Fruit fly (Drosophila melanogaster) whole organism, embryonic: ENCODE data around the gene CG15814.

Experiments used
- Abd-B ChIP-seq: fragments of 200-800 bp; sonication (Bioruptor generic); optimal IDR thresholded peaks from 2 replicates; lab custom pipeline; 2018; ENCODE audit warnings: missing biosample characterization, mild to moderate bottlenecking, missing genetic modification characterization, moderate library complexity
- B-H2 ChIP-seq: fragments of 200-800 bp; sonication (Bioruptor generic); optimal IDR thresholded peaks from 2 replicates; lab custom pipeline; 2018; ENCODE audit warnings: missing biosample characterization, mild to moderate bottlenecking, missing genetic modification characterization
- CG10147 ChIP-seq: fragments of 200-800 bp; sonication (Bioruptor generic); optimal IDR thresholded peaks from 2 replicates; lab custom pipeline; 2019; ENCODE audit warnings: missing biosample characterization, mild to moderate bottlenecking, missing genetic modification characterization, moderate library complexity
- CG10462 ChIP-seq: fragments of 200-800 bp; sonication (Bioruptor generic); optimal IDR thresholded peaks from 2 replicates; lab custom pipeline; 2016; ENCODE audit warnings: missing biosample characterization, missing genetic modification characterization
- CG1529 ChIP-seq: fragments of 200-800 bp; sonication (Bioruptor generic); optimal IDR thresholded peaks from 3 replicates; lab custom pipeline; 2018; ENCODE audit warnings: missing biosample characterization, missing genetic modification characterization
- CG1647 ChIP-seq: fragments of 200-800 bp; sonication (Bioruptor generic); optimal IDR thresholded peaks from 3 replicates; lab custom pipeline; 2016; ENCODE audit warnings: missing biosample characterization, missing genetic modification characterization
- CG17328 ChIP-seq: fragments of 200-800 bp; sonication (Bioruptor generic); IDR thresholded peaks from 2 replicates; pipeline ENCODE4 v1.3.6; 2022; ENCODE audit warnings: missing biosample characterization, missing genetic modification characterization
- CG17385 ChIP-seq: fragments of 200-800 bp; sonication (Bioruptor generic); optimal IDR thresholded peaks from 3 replicates; lab custom pipeline; 2018; ENCODE audit warnings: missing biosample characterization, mild to moderate bottlenecking, missing genetic modification characterization
- CG18619 ChIP-seq: fragments of 200-800 bp; sonication (Bioruptor generic); optimal IDR thresholded peaks from 3 replicates; lab custom pipeline; 2017; ENCODE audit warnings: missing biosample characterization, mild to moderate bottlenecking, missing genetic modification characterization
- CG30020 ChIP-seq: fragments of 200-800 bp; optimal IDR thresholded peaks from 2 replicates; lab custom pipeline; 2019; ENCODE audit warnings: missing biosample characterization, mild to moderate bottlenecking, missing genetic modification characterization, moderate library complexity
- CG3847 ChIP-seq: fragments of 200-800 bp; sonication (Bioruptor generic); IDR thresholded peaks from 2 replicates; pipeline ENCODE4 v1.3.6; 2022; ENCODE audit warnings: missing biosample characterization, missing genetic modification characterization
- CG4360 ChIP-seq: fragments of 200-800 bp; sonication (Bioruptor generic); IDR thresholded peaks from 2 replicates; pipeline ENCODE4 v1.3.6; 2022; ENCODE audit warnings: missing biosample characterization, missing genetic modification characterization
- CG5245 ChIP-seq: fragments of 200-800 bp; sonication (Bioruptor generic); optimal IDR thresholded peaks from 3 replicates; lab custom pipeline; 2016; ENCODE audit warnings: missing biosample characterization, missing genetic modification characterization
- CG6175 ChIP-seq: fragments of 200-800 bp; sonication (Bioruptor generic); IDR thresholded peaks from 3 replicates; pipeline ENCODE4 v1.3.6; 2022; ENCODE audit warnings: missing biosample characterization, missing genetic modification characterization
- CG7372 ChIP-seq: fragments of 200-800 bp; sonication (Bioruptor generic); IDR thresholded peaks from 2 replicates; pipeline ENCODE4 v1.3.6; 2022; ENCODE audit warnings: missing biosample characterization, missing genetic modification characterization
- CG7928 ChIP-seq: fragments of 200-800 bp; sonication (Bioruptor generic); optimal IDR thresholded peaks from 2 replicates; lab custom pipeline; 2017; ENCODE audit warnings: missing biosample characterization, mild to moderate bottlenecking, missing genetic modification characterization
- CG9817 ChIP-seq: fragments of 200-800 bp; sonication (Bioruptor generic); optimal IDR thresholded peaks from 2 replicates; lab custom pipeline; 2018; ENCODE audit warnings: missing biosample characterization, mild to moderate bottlenecking, missing genetic modification characterization, moderate library complexity
- CG9876 ChIP-seq: fragments of 200-800 bp; sonication (Bioruptor generic); optimal IDR thresholded peaks from 2 replicates; lab custom pipeline; 2016; ENCODE audit warnings: missing biosample characterization, missing genetic modification characterization
- Dbx ChIP-seq: fragments of 200-800 bp; sonication (Bioruptor generic); IDR thresholded peaks from 3 replicates; pipeline ENCODE4 v1.3.6; 2022; ENCODE audit warnings: missing biosample characterization, missing genetic modification characterization
- Deaf1 ChIP-seq: fragments of 200-800 bp; optimal IDR thresholded peaks from 3 replicates; lab custom pipeline; 2019; ENCODE audit warnings: missing biosample characterization, mild to moderate bottlenecking, missing genetic modification characterization, moderate library complexity
- Fer1 ChIP-seq: fragments of 200-800 bp; sonication (Bioruptor generic); optimal IDR thresholded peaks from 2 replicates; lab custom pipeline; 2017; ENCODE audit warnings: missing biosample characterization, mild to moderate bottlenecking, missing genetic modification characterization
- Hsf ChIP-seq: fragments of 200-800 bp; sonication (Bioruptor generic); optimal IDR thresholded peaks from 3 replicates; lab custom pipeline; 2016; ENCODE audit warnings: missing biosample characterization, missing genetic modification characterization
- Lpt ChIP-seq: fragments of >200 bp; optimal IDR thresholded peaks from 2 replicates; lab custom pipeline; 2018; ENCODE audit warnings: missing biosample characterization, missing genetic modification characterization
- MBD-R2 ChIP-seq: fragments of 200-800 bp; sonication (Bioruptor generic); IDR thresholded peaks from 2 replicates; pipeline ENCODE4 v1.3.6; 2022; ENCODE audit warnings: missing biosample characterization, missing genetic modification characterization
- MESR4 ChIP-seq: fragments of 200-800 bp; sonication (Bioruptor generic); optimal IDR thresholded peaks from 2 replicates; lab custom pipeline; 2018; ENCODE audit warnings: missing biosample characterization, mild to moderate bottlenecking, missing genetic modification characterization, moderate library complexity
- Myb ChIP-seq: fragments of 200-800 bp; sonication (Bioruptor generic); optimal IDR thresholded peaks from 2 replicates; lab custom pipeline; 2016; ENCODE audit warnings: missing biosample characterization, missing genetic modification characterization
- NC2α ChIP-seq: fragments of 200-800 bp; sonication (Bioruptor generic); optimal IDR thresholded peaks from 2 replicates; lab custom pipeline; 2016; ENCODE audit warnings: missing biosample characterization, missing genetic modification characterization
- Opbp ChIP-seq: fragments of 200-800 bp; sonication (Bioruptor generic); IDR thresholded peaks from 3 replicates; pipeline ENCODE4 v1.3.6; 2022; ENCODE audit warnings: missing biosample characterization, missing genetic modification characterization; ENCODE audit not compliant: partially characterized antibody
- Rx ChIP-seq: fragments of 200-800 bp; sonication (Bioruptor generic); IDR thresholded peaks from 2 replicates; pipeline ENCODE4 v1.3.6; 2022; ENCODE audit warnings: missing biosample characterization, missing genetic modification characterization
- Spps ChIP-seq: fragments of 200-800 bp; sonication (Bioruptor generic); optimal IDR thresholded peaks from 2 replicates; lab custom pipeline; 2018; ENCODE audit warnings: missing biosample characterization, mild to moderate bottlenecking, missing genetic modification characterization
- Ssrp ChIP-seq: fragments of 200-800 bp; sonication (Bioruptor generic); optimal IDR thresholded peaks from 2 replicates; lab custom pipeline; 2018; ENCODE audit warnings: missing biosample characterization, mild to moderate bottlenecking, missing genetic modification characterization, moderate library complexity
- ac ChIP-seq: fragments of 200-800 bp; sonication (Bioruptor generic); optimal IDR thresholded peaks from 3 replicates; lab custom pipeline; 2017; ENCODE audit warnings: missing biosample characterization, mild to moderate bottlenecking, missing genetic modification characterization
- cad ChIP-seq: fragments of >200 bp; optimal IDR thresholded peaks from 2 replicates; lab custom pipeline; 2017; ENCODE audit warnings: missing biosample characterization, missing genetic modification characterization
- corto ChIP-seq: fragments of 200-800 bp; sonication (Bioruptor generic); optimal IDR thresholded peaks from 2 replicates; lab custom pipeline; 2016; ENCODE audit warnings: missing biosample characterization, mild to moderate bottlenecking, missing genetic modification characterization, moderate library complexity
- crc ChIP-seq: fragments of 200-800 bp; sonication (Bioruptor generic); optimal IDR thresholded peaks from 2 replicates; lab custom pipeline; 2016; ENCODE audit warnings: missing biosample characterization, missing genetic modification characterization
- dpn ChIP-seq, 2 experiments: fragments of 200-800 bp; sonication (Bioruptor generic); optimal IDR thresholded peaks; 3 replicates each; lab custom pipeline; 2016; ENCODE audit warnings: missing biosample characterization in 2 of 2, missing genetic modification characterization in 2 of 2
- emc ChIP-seq: fragments of 200-800 bp; sonication (Bioruptor generic); optimal IDR thresholded peaks from 2 replicates; lab custom pipeline; 2016; ENCODE audit warnings: missing biosample characterization, missing genetic modification characterization
- ems ChIP-seq: fragments of 200-800 bp; sonication (Bioruptor generic); optimal IDR thresholded peaks from 3 replicates; lab custom pipeline; 2016; ENCODE audit warnings: missing biosample characterization, missing genetic modification characterization
- esg ChIP-seq: fragments of 200-800 bp; sonication (Bioruptor generic); conservative IDR thresholded peaks from 2 replicates; pipeline ENCODE4 v1.3.6; 2022; ENCODE audit warnings: missing biosample characterization, missing genetic modification characterization
- ftz-f1 ChIP-seq: fragments of 200-800 bp; sonication (Bioruptor generic); optimal IDR thresholded peaks from 2 replicates; lab custom pipeline; 2016; ENCODE audit warnings: missing biosample characterization, missing genetic modification characterization
- fu2 ChIP-seq: fragments of 200-800 bp; sonication (Bioruptor generic); optimal IDR thresholded peaks from 2 replicates; lab custom pipeline; 2016; ENCODE audit warnings: missing biosample characterization, missing genetic modification characterization
- gem ChIP-seq: fragments of 200-800 bp; sonication (Bioruptor generic); optimal IDR thresholded peaks from 2 replicates; lab custom pipeline; 2019; ENCODE audit warnings: missing biosample characterization, mild to moderate bottlenecking, missing genetic modification characterization, moderate library complexity
- ham ChIP-seq: fragments of 200-800 bp; sonication (Bioruptor generic); IDR thresholded peaks from 2 replicates; pipeline ENCODE4 v1.3.6; 2022; ENCODE audit warnings: missing biosample characterization, missing genetic modification characterization
- nau ChIP-seq: fragments of 200-800 bp; sonication (Bioruptor generic); optimal IDR thresholded peaks from 3 replicates; lab custom pipeline; 2017; ENCODE audit warnings: missing biosample characterization, mild to moderate bottlenecking, missing genetic modification characterization, missing genetic modification reagents
- ro ChIP-seq: fragments of 200-800 bp; sonication (Bioruptor generic); IDR thresholded peaks from 2 replicates; pipeline ENCODE4 v1.3.6; 2022; ENCODE audit warnings: missing biosample characterization, missing genetic modification characterization
- slbo ChIP-seq: fragments of 200-800 bp; sonication (Bioruptor generic); IDR thresholded peaks from 2 replicates; pipeline ENCODE4 v1.3.6; 2022; ENCODE audit warnings: missing biosample characterization, missing genetic modification characterization
- sr ChIP-seq: fragments of 200-800 bp; sonication (Bioruptor generic); IDR thresholded peaks from 3 replicates; pipeline ENCODE4 v1.3.6; 2022; ENCODE audit warnings: missing biosample characterization, missing genetic modification characterization
- sug ChIP-seq: fragments of 200-800 bp; optimal IDR thresholded peaks from 2 replicates; lab custom pipeline; 2019; ENCODE audit warnings: missing biosample characterization, mild to moderate bottlenecking, missing genetic modification characterization, moderate library complexity
- toy ChIP-seq: fragments of 200-800 bp; sonication (Bioruptor generic); IDR thresholded peaks from 2 replicates; pipeline ENCODE4 v1.3.6; 2022; ENCODE audit warnings: missing biosample characterization, missing genetic modification characterization
- vvl ChIP-seq: fragments of 200-800 bp; sonication (Bioruptor generic); IDR thresholded peaks from 2 replicates; pipeline ENCODE4 v1.3.6; 2022; ENCODE audit warnings: missing biosample characterization, missing genetic modification characterization
- wor ChIP-seq: fragments of 200-800 bp; sonication (Bioruptor generic); IDR thresholded peaks from 2 replicates; pipeline ENCODE4 v1.3.6; 2022; ENCODE audit warnings: missing biosample characterization, missing genetic modification characterization
- zen2 ChIP-seq: fragments of 200-800 bp; sonication (Bioruptor generic); IDR thresholded peaks from 3 replicates; pipeline ENCODE4 v1.3.6; 2022; ENCODE audit warnings: missing biosample characterization, missing genetic modification characterization; ENCODE audit not compliant: partially characterized antibody

Gene CG15814

dm6 chrX:17850179-17850578 lies at the start of gene CG15814, which contains the start of gene Spt7 (continued):
- peak; percentile 62 for TF ChIP-seq MESR4 (GFP tag; lab: Kevin White, UChicago)
- no peak for TF ChIP-seq CG1647 (GFP tag; lab: Kevin White, UChicago)
- no peak for TF ChIP-seq CG1529 (GFP tag; lab: Kevin White, UChicago)
- TF ChIP-seq ro (GFP tag; lab: Robert Waterston, UW) = no peak
- TF ChIP-seq emc (GFP tag; lab: Kevin White, UChicago) = no peak
- TF ChIP-seq crc (GFP tag; lab: Kevin White, UChicago) = no peak
- TF ChIP-seq Opbp (GFP tag; lab: Robert Waterston, UW) = peak; percentile 84
- no peak for TF ChIP-seq Dbx (GFP tag; lab: Robert Waterston, UW)
- TF ChIP-seq CG10462 (GFP tag; lab: Kevin White, UChicago) = no peak
- no peak for TF ChIP-seq corto
- no peak for TF ChIP-seq Ssrp (tag; lab: Kevin White, UChicago)
- peak; percentile 72 for TF ChIP-seq Myb
- TF ChIP-seq CG5245 (GFP tag; lab: Kevin White, UChicago) = no peak
- TF ChIP-seq CG17328 (GFP tag; lab: Robert Waterston, UW) = no peak
- peak; percentile 40 for TF ChIP-seq sug (tag; lab: Kevin White, UChicago)
- no peak for TF ChIP-seq ac (GFP tag; lab: Kevin White, UChicago)
- peak; percentile 80; the same call in 2 of the 3 replicates for TF ChIP-seq zen2
- peak; percentile 15 for TF ChIP-seq Hsf (GFP tag; lab: Kevin White, UChicago)
- peak; percentile 60 for TF ChIP-seq CG10147 (GFP tag; lab: Kevin White, UChicago)
- no peak for TF ChIP-seq NC2α (GFP tag; lab: Kevin White, UChicago)
- no peak for TF ChIP-seq toy (GFP tag; lab: Robert Waterston, UW)
- TF ChIP-seq gem (tag; lab: Kevin White, UChicago) = no peak
- TF ChIP-seq CG4360 (GFP tag; lab: Robert Waterston, UW) = 0 out of 2 replicates have a peak, but pooled peaks have one; percentile 8
- peak; percentile 13 for TF ChIP-seq CG9817
- TF ChIP-seq fu2 (GFP tag; lab: Kevin White, UChicago) = peak; percentile 5
- TF ChIP-seq vvl (GFP tag; lab: Robert Waterston, UW) = peak; percentile 18; the same call in 1 of the 2 replicates
- TF ChIP-seq CG18619 (GFP tag; lab: Kevin White, UChicago) = no peak
- TF ChIP-seq Fer1 (GFP tag; lab: Kevin White, UChicago) = peak; percentile 66
- no peak for TF ChIP-seq nau
- TF ChIP-seq ems (GFP tag; lab: Kevin White, UChicago) = peak; percentile 30
- TF ChIP-seq ham (GFP tag; lab: Robert Waterston, UW) = no peak
- TF ChIP-seq CG6175 = no peak
- peak; percentile 24 for TF ChIP-seq Abd-B
- TF ChIP-seq slbo (GFP tag; lab: Robert Waterston, UW) = 0 out of 2 replicates have a peak, but pooled peaks have one; percentile 12
- peak; percentile 48 for TF ChIP-seq CG3847 (GFP tag; lab: Robert Waterston, UW)
- no peak for TF ChIP-seq Lpt (GFP tag; lab: Kevin White, UChicago)
- TF ChIP-seq wor (GFP tag; lab: Robert Waterston, UW) = no peak
- no peak for TF ChIP-seq Deaf1
- TF ChIP-seq Rx (GFP tag; lab: Robert Waterston, UW) = no peak
- peak; percentile 23 for TF ChIP-seq B-H2 (GFP tag; lab: Kevin White, UChicago)
- TF ChIP-seq MBD-R2 (GFP tag; lab: Robert Waterston, UW) = peak; percentile 96
- no peak for TF ChIP-seq esg (GFP tag; lab: Robert Waterston, UW)
- TF ChIP-seq cad (GFP tag; lab: Kevin White, UChicago) = no peak
- TF ChIP-seq CG7372 (GFP tag; lab: Robert Waterston, UW) = 0 out of 2 replicates have a peak, but pooled peaks have one; percentile 13
- peak; percentile 6 for TF ChIP-seq CG7928 (GFP tag; lab: Kevin White, UChicago)
- peak; percentile 35 for TF ChIP-seq ftz-f1 (GFP tag; lab: Kevin White, UChicago)
- peak; percentile 31 for TF ChIP-seq CG17385
- peak; percentile 11 to 32 for TF ChIP-seq dpn (GFP tag; optimal IDR thresholded peaks at IDR 0.05; lab: Kevin White, UChicago)
- TF ChIP-seq CG30020 (tag; lab: Kevin White, UChicago) = peak; percentile 32
- TF ChIP-seq CG9876 (GFP tag; lab: Kevin White, UChicago) = no peak
- TF ChIP-seq Spps (tag; lab: Kevin White, UChicago) = no peak
- TF ChIP-seq sr (GFP tag; lab: Robert Waterston, UW) = 0 out of 3 replicates have a peak, but pooled peaks have one; percentile 9
